Worm (Caenorhabditis elegans): ENCODE results near the gene rps-4.

ce11 chrIV:7097450-7097849, 13.0 kb upstream of the rps-4 start:
- TF ChIP-seq hnd-1 (tag; optimal IDR thresholded peaks at IDR 0.05), result no peak
- TF ChIP-seq ceh-13 (GFP tag; optimal IDR thresholded peaks at IDR 0.05), result no peak
- no peak for TF ChIP-seq ama-1 (optimal IDR thresholded peaks at IDR 0.05)
- no peak for TF ChIP-seq ceh-36 (tag; optimal IDR thresholded peaks at IDR 0.05)
- no peak for TF ChIP-seq pes-1 (GFP tag; IDR thresholded peaks at IDR 0.05)
- TF ChIP-seq ets-7 (tag; optimal IDR thresholded peaks at IDR 0.05), result no peak
- no peak for TF ChIP-seq tbx-11 (GFP tag; IDR thresholded peaks at IDR 0.05)
- no peak for TF ChIP-seq flt-1 (GFP tag; IDR thresholded peaks at IDR 0.05)
- TF ChIP-seq tbx-37 (GFP tag; conservative IDR thresholded peaks at IDR 0.05), result no peak
- TF ChIP-seq scrt-1 (GFP tag; IDR thresholded peaks at IDR 0.05), result no peak
- TF ChIP-seq sea-1 (GFP tag; conservative IDR thresholded peaks at IDR 0.05), result no peak
- TF ChIP-seq tra-4 (tag; optimal IDR thresholded peaks at IDR 0.05), result no peak
- TF ChIP-seq hmbx-1 (tag; optimal IDR thresholded peaks at IDR 0.05), result no peak
